Fruit fly (Drosophila melanogaster) whole organism, embryonic: ENCODE measurements around the gene Tmep.
A peak's percentile ranks its signal among the peaks of the same experiment; 100 is the strongest.

ENCODE experiments used
- Ada2b ChIP-seq: fragments of 200-800 bp; sonication (Bioruptor generic); IDR thresholded peaks from 2 replicates; pipeline ENCODE4 v1.3.6; 2022; ENCODE audit warnings: missing biosample characterization, missing genetic modification characterization
- Aef1 ChIP-seq: fragments of 200-800 bp; sonication (Bioruptor generic); IDR thresholded peaks from 3 replicates; pipeline ENCODE4 v1.3.6; 2022; ENCODE audit warnings: missing biosample characterization, missing genetic modification characterization
- B-H2 ChIP-seq: fragments of 200-800 bp; sonication (Bioruptor generic); optimal IDR thresholded peaks from 2 replicates; lab custom pipeline; 2018; ENCODE audit warnings: missing biosample characterization, mild to moderate bottlenecking, missing genetic modification characterization
- CG11560 ChIP-seq: fragments of 200-800 bp; sonication (Bioruptor generic); IDR thresholded peaks from 3 replicates; pipeline ENCODE4 v1.3.6; 2022; ENCODE audit warnings: missing biosample characterization, missing genetic modification characterization
- CG12299 ChIP-seq: fragments of 200-800 bp; sonication (Bioruptor generic); optimal IDR thresholded peaks from 2 replicates; lab custom pipeline; 2018; ENCODE audit warnings: missing biosample characterization, mild to moderate bottlenecking, missing genetic modification characterization
- CG13296 ChIP-seq: fragments of 200-800 bp; sonication (Bioruptor generic); optimal IDR thresholded peaks from 3 replicates; lab custom pipeline; 2018; ENCODE audit warnings: missing biosample characterization, mild to moderate bottlenecking, missing genetic modification characterization
- CG15479 ChIP-seq: fragments of 200-800 bp; sonication (Bioruptor generic); optimal IDR thresholded peaks from 3 replicates; lab custom pipeline; 2019; ENCODE audit warnings: missing biosample characterization, mild to moderate bottlenecking, missing genetic modification characterization, moderate library complexity
- CG1832 ChIP-seq: fragments of 200-800 bp; sonication (Bioruptor generic); optimal IDR thresholded peaks from 2 replicates; lab custom pipeline; 2017; ENCODE audit warnings: missing biosample characterization, mild to moderate bottlenecking, missing genetic modification characterization, inconsistent platforms
- CG18619 ChIP-seq: fragments of 200-800 bp; sonication (Bioruptor generic); optimal IDR thresholded peaks from 3 replicates; lab custom pipeline; 2017; ENCODE audit warnings: missing biosample characterization, mild to moderate bottlenecking, missing genetic modification characterization
- CG2120 ChIP-seq: fragments of 200-800 bp; sonication (Bioruptor generic); optimal IDR thresholded peaks from 3 replicates; lab custom pipeline; 2016; ENCODE audit warnings: missing biosample characterization, missing genetic modification characterization
- CG2202 ChIP-seq: fragments of 200-800 bp; sonication (Bioruptor generic); optimal IDR thresholded peaks from 2 replicates; lab custom pipeline; 2018; ENCODE audit warnings: missing biosample characterization, mild to moderate bottlenecking, missing genetic modification characterization
- CG2889 ChIP-seq: fragments of 200-800 bp; sonication (Bioruptor generic); IDR thresholded peaks from 3 replicates; pipeline ENCODE4 v1.3.6; 2022; ENCODE audit warnings: missing biosample characterization, missing genetic modification characterization
- CG30403 ChIP-seq: fragments of 200-800 bp; sonication (Bioruptor generic); optimal IDR thresholded peaks from 3 replicates; lab custom pipeline; 2016; ENCODE audit warnings: missing biosample characterization, missing genetic modification characterization
- CG31365 ChIP-seq: fragments of 200-800 bp; sonication (Bioruptor generic); optimal IDR thresholded peaks from 2 replicates; lab custom pipeline; 2018; ENCODE audit warnings: missing biosample characterization, mild to moderate bottlenecking, missing genetic modification characterization
- CG33213 ChIP-seq: fragments of 200-800 bp; sonication (Bioruptor generic); optimal IDR thresholded peaks from 3 replicates; lab custom pipeline; 2016; ENCODE audit warnings: missing biosample characterization, missing genetic modification characterization
- CG33557 ChIP-seq: fragments of 200-800 bp; sonication (Bioruptor generic); optimal IDR thresholded peaks from 2 replicates; lab custom pipeline; 2019; ENCODE audit warnings: missing biosample characterization, mild to moderate bottlenecking, missing genetic modification characterization, moderate library complexity
- CG34224 ChIP-seq: fragments of 200-800 bp; sonication (Bioruptor generic); IDR thresholded peaks from 3 replicates; pipeline ENCODE4 v1.3.6; 2022; ENCODE audit warnings: missing biosample characterization, missing genetic modification characterization; ENCODE audit not compliant: partially characterized antibody
- CG34422 ChIP-seq: fragments of 200-800 bp; sonication (Bioruptor generic); IDR thresholded peaks from 3 replicates; pipeline ENCODE4 v1.3.6; 2022; ENCODE audit warnings: missing biosample characterization, missing genetic modification characterization
- CG4282 ChIP-seq: fragments of 200-800 bp; sonication (Bioruptor generic); optimal IDR thresholded peaks from 2 replicates; lab custom pipeline; 2016; ENCODE audit warnings: missing biosample characterization, missing genetic modification characterization
- CG4730 ChIP-seq: fragments of 200-800 bp; sonication (Bioruptor generic); IDR thresholded peaks from 2 replicates; pipeline ENCODE4 v1.3.6; 2022; ENCODE audit warnings: missing biosample characterization, missing genetic modification characterization
- CG8388 ChIP-seq: fragments of 200-800 bp; sonication (Bioruptor generic); optimal IDR thresholded peaks from 2 replicates; lab custom pipeline; 2019; ENCODE audit warnings: missing biosample characterization, mild to moderate bottlenecking, missing genetic modification characterization, moderate library complexity
- CG9437 ChIP-seq: fragments of 200-800 bp; sonication (Bioruptor generic); optimal IDR thresholded peaks from 2 replicates; lab custom pipeline; 2018; ENCODE audit warnings: missing biosample characterization, mild to moderate bottlenecking, missing genetic modification characterization
- D19B ChIP-seq: fragments of 200-800 bp; sonication (Bioruptor generic); optimal IDR thresholded peaks from 2 replicates; lab custom pipeline; 2017; ENCODE audit warnings: missing biosample characterization, mild to moderate bottlenecking, missing genetic modification characterization
- Dref ChIP-seq: fragments of 200-800 bp; sonication (Bioruptor generic); IDR thresholded peaks from 2 replicates; pipeline ENCODE4 v1.3.6; 2022; ENCODE audit warnings: missing biosample characterization, missing genetic modification characterization
- Fer1 ChIP-seq: fragments of 200-800 bp; sonication (Bioruptor generic); optimal IDR thresholded peaks from 2 replicates; lab custom pipeline; 2017; ENCODE audit warnings: missing biosample characterization, mild to moderate bottlenecking, missing genetic modification characterization
- HLHmδ ChIP-seq: fragments of 200-800 bp; sonication (Bioruptor generic); optimal IDR thresholded peaks from 2 replicates; lab custom pipeline; 2018; ENCODE audit warnings: missing biosample characterization, mild to moderate bottlenecking, missing genetic modification characterization, moderate library complexity
- Hr3 ChIP-seq: fragments of 200-800 bp; sonication (Bioruptor generic); optimal IDR thresholded peaks from 3 replicates; lab custom pipeline; 2016; ENCODE audit warnings: missing biosample characterization, missing genetic modification characterization
- Meics ChIP-seq: fragments of 200-800 bp; sonication (Bioruptor generic); optimal IDR thresholded peaks from 2 replicates; lab custom pipeline; 2017; ENCODE audit warnings: missing biosample characterization, mild to moderate bottlenecking, missing genetic modification characterization
- Nf-YC ChIP-seq: fragments of 200-800 bp; optimal IDR thresholded peaks from 3 replicates; lab custom pipeline; 2019; ENCODE audit warnings: missing biosample characterization, mild to moderate bottlenecking, missing genetic modification characterization, moderate library complexity
- Rfx ChIP-seq: fragments of 200-800 bp; sonication (Bioruptor generic); IDR thresholded peaks from 2 replicates; pipeline ENCODE4 v1.3.6; 2022; ENCODE audit warnings: missing biosample characterization, missing genetic modification characterization
- Sox102F ChIP-seq: fragments of 200-800 bp; sonication (Bioruptor generic); optimal IDR thresholded peaks from 2 replicates; lab custom pipeline; 2018; ENCODE audit warnings: missing biosample characterization, mild to moderate bottlenecking, missing genetic modification characterization, moderate library complexity
- Ssrp ChIP-seq: fragments of 200-800 bp; sonication (Bioruptor generic); optimal IDR thresholded peaks from 2 replicates; lab custom pipeline; 2018; ENCODE audit warnings: missing biosample characterization, mild to moderate bottlenecking, missing genetic modification characterization, moderate library complexity
- ab ChIP-seq: fragments of 200-800 bp; sonication (Bioruptor generic); optimal IDR thresholded peaks from 2 replicates; lab custom pipeline; 2016; ENCODE audit warnings: missing biosample characterization, missing genetic modification characterization
- bigmax ChIP-seq: fragments of 200-800 bp; sonication (Bioruptor generic); optimal IDR thresholded peaks from 2 replicates; lab custom pipeline; 2018; ENCODE audit warnings: missing biosample characterization, mild to moderate bottlenecking, missing genetic modification characterization
- chif ChIP-seq, 2 experiments: fragments of 200-800 bp; sonication (Bioruptor generic); optimal IDR thresholded peaks; 3 replicates each; lab custom pipeline; 2016; ENCODE audit warnings: missing biosample characterization in 2 of 2, missing genetic modification characterization in 2 of 2
- croc ChIP-seq: fragments of 200-800 bp; sonication (Bioruptor generic); conservative IDR thresholded peaks from 3 replicates; pipeline ENCODE4 v1.3.6; 2022; ENCODE audit warnings: missing biosample characterization, missing genetic modification characterization
- crp ChIP-seq, 2 experiments: fragments of 200-800 bp; sonication (Bioruptor generic); optimal IDR thresholded peaks; 2 replicates in 1 of 2; 3 replicates in 1 of 2; lab custom pipeline; 2017; ENCODE audit warnings: missing biosample characterization in 2 of 2, missing genetic modification characterization in 2 of 2, mild to moderate bottlenecking in 1 of 2, moderate library complexity in 1 of 2
- exex ChIP-seq: fragments of 200-800 bp; sonication (Bioruptor generic); optimal IDR thresholded peaks from 4 replicates; lab custom pipeline; 2018; ENCODE audit warnings: missing biosample characterization, mild to moderate bottlenecking, missing genetic modification characterization, moderate library complexity
- fd102C ChIP-seq: fragments of 200-800 bp; sonication (Bioruptor generic); optimal IDR thresholded peaks from 2 replicates; lab custom pipeline; 2018; ENCODE audit warnings: missing biosample characterization, mild to moderate bottlenecking, missing genetic modification characterization, moderate library complexity
- gsb ChIP-seq: fragments of 200-800 bp; sonication (Bioruptor generic); IDR thresholded peaks from 2 replicates; pipeline ENCODE4 v1.3.6; 2022; ENCODE audit warnings: missing biosample characterization, missing genetic modification characterization
- ham ChIP-seq: fragments of 200-800 bp; sonication (Bioruptor generic); IDR thresholded peaks from 2 replicates; pipeline ENCODE4 v1.3.6; 2022; ENCODE audit warnings: missing biosample characterization, missing genetic modification characterization
- nmo ChIP-seq: fragments of 200-800 bp; sonication (Bioruptor generic); optimal IDR thresholded peaks from 2 replicates; lab custom pipeline; 2018; ENCODE audit warnings: missing biosample characterization, mild to moderate bottlenecking, missing genetic modification characterization, moderate library complexity
- phol ChIP-seq: fragments of 200-800 bp; sonication (Bioruptor generic); optimal IDR thresholded peaks from 3 replicates; lab custom pipeline; 2018; ENCODE audit warnings: missing biosample characterization, mild to moderate bottlenecking, missing genetic modification characterization, moderate library complexity
- pnt ChIP-seq: fragments of 200-800 bp; sonication (Bioruptor generic); optimal IDR thresholded peaks from 3 replicates; lab custom pipeline; 2016; ENCODE audit warnings: missing biosample characterization, missing genetic modification characterization
- pum ChIP-seq: fragments of 200-800 bp; sonication (Bioruptor generic); optimal IDR thresholded peaks from 2 replicates; lab custom pipeline; 2016; ENCODE audit warnings: missing biosample characterization, missing genetic modification characterization
- shn ChIP-seq: fragments of 200-800 bp; sonication (Bioruptor generic); optimal IDR thresholded peaks from 3 replicates; lab custom pipeline; 2016; ENCODE audit warnings: missing biosample characterization, missing genetic modification characterization
- sug ChIP-seq: fragments of 200-800 bp; optimal IDR thresholded peaks from 2 replicates; lab custom pipeline; 2019; ENCODE audit warnings: missing biosample characterization, mild to moderate bottlenecking, missing genetic modification characterization, moderate library complexity
- tx ChIP-seq: fragments of 200-800 bp; sonication (Bioruptor generic); optimal IDR thresholded peaks from 2 replicates; lab custom pipeline; 2016; ENCODE audit warnings: missing biosample characterization, missing genetic modification characterization
- usp ChIP-seq: fragments of >200 bp; optimal IDR thresholded peaks from 2 replicates; lab custom pipeline; 2017; ENCODE audit warnings: missing biosample characterization, missing genetic modification characterization
- wek ChIP-seq: fragments of 200-800 bp; sonication (Bioruptor generic); optimal IDR thresholded peaks from 3 replicates; lab custom pipeline; 2018; ENCODE audit warnings: missing biosample characterization, mild to moderate bottlenecking, missing genetic modification characterization, moderate library complexity

The Tmep gene

DNA sequence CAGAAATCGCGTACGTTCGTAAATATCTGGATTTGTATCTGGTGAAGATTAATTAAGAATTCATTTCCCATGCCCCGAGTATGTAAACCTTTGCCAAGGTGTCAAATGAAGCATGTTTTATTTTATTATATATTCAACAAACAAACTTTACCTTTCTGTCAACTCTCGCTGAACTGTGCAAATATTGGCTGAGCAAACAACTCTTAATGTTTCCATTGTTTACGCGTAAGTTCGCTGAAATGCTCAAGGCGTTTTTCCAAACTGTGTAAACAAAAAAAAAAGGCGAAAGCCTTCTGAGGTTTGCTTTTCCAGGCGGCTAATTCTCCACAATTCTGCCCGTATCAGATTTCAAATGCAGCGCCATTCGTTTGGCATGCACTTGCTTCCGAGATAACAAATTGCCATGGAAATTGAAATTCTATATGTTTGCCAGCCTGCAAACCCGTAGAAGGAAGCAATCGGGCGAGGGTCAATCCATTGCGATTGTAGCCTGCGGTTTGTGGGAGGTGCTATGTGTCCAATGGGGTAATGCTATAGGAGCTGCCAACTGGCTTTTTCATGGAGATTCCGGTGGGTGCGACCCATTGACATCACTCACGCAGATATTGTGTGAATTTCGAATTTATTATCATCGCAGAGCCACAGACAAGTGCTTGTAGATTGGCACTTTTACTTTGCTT is 22.9 kb downstream of the Tmep start (continued):
- no peak for TF ChIP-seq CG1832 (GFP tag; lab: Kevin White, UChicago)
- TF ChIP-seq croc (GFP tag; lab: Robert Waterston, UW), result no peak
- TF ChIP-seq D19B (GFP tag; lab: Kevin White, UChicago), result no peak
- TF ChIP-seq wek, result peak; percentile 65
- TF ChIP-seq tx, result peak; percentile 19
- TF ChIP-seq CG13296 (GFP tag; lab: Kevin White, UChicago), result peak; percentile 83
- TF ChIP-seq phol (tag; lab: Kevin White, UChicago), result no peak
- peak; percentile 52; the same call in 1 of the 2 replicates for TF ChIP-seq gsb
- no peak for TF ChIP-seq CG15479 (GFP tag; lab: Kevin White, UChicago)
- TF ChIP-seq CG30403 (GFP tag; lab: Kevin White, UChicago), result peak; percentile 26
- TF ChIP-seq Ada2b, result peak; percentile 52
- no peak for TF ChIP-seq Nf-YC (tag; lab: Kevin White, UChicago)
- TF ChIP-seq chif (GFP tag; optimal IDR thresholded peaks at IDR 0.05; lab: Kevin White, UChicago), result peak in 1 of 2 experiments; percentile 43
- TF ChIP-seq Rfx, result peak; percentile 82
- no peak for TF ChIP-seq CG34422 (GFP tag; lab: Robert Waterston, UW)
- TF ChIP-seq pum (GFP tag; lab: Kevin White, UChicago), result no peak
- no peak for TF ChIP-seq CG2202 (tag; lab: Kevin White, UChicago)
- no peak for TF ChIP-seq Hr3 (GFP tag; lab: Kevin White, UChicago)
- TF ChIP-seq Aef1 (GFP tag; lab: Robert Waterston, UW), result no peak
- TF ChIP-seq sug (tag; lab: Kevin White, UChicago), result no peak
- TF ChIP-seq CG2120, result peak; percentile 86
- no peak for TF ChIP-seq ab
- no peak for TF ChIP-seq CG11560
- no peak for TF ChIP-seq ham (GFP tag; lab: Robert Waterston, UW)
- no peak for TF ChIP-seq CG34224 (GFP tag; lab: Robert Waterston, UW)
- TF ChIP-seq HLHmδ, result no peak
- no peak for TF ChIP-seq crp (GFP tag; optimal IDR thresholded peaks at IDR 0.05; lab: Kevin White, UChicago)
- TF ChIP-seq Meics, result peak; percentile 90
- peak; percentile 1 for TF ChIP-seq pnt
- peak; percentile 92 for TF ChIP-seq Fer1 (GFP tag; lab: Kevin White, UChicago)
- TF ChIP-seq Dref (GFP tag; lab: Robert Waterston, UW), result no peak
- TF ChIP-seq usp, result no peak
- TF ChIP-seq CG4282 (GFP tag; lab: Kevin White, UChicago), result no peak
- peak; percentile 79 for TF ChIP-seq CG18619 (GFP tag; lab: Kevin White, UChicago)
- TF ChIP-seq CG33213, result peak; percentile 63
- no peak for TF ChIP-seq CG8388 (GFP tag; lab: Kevin White, UChicago)
- peak; percentile 65 for TF ChIP-seq bigmax
- TF ChIP-seq CG9437 (GFP tag; lab: Kevin White, UChicago), result no peak
- no peak for TF ChIP-seq fd102C (GFP tag; lab: Kevin White, UChicago)
- TF ChIP-seq Ssrp (tag; lab: Kevin White, UChicago), result no peak
- no peak for TF ChIP-seq CG4730
- no peak for TF ChIP-seq B-H2 (GFP tag; lab: Kevin White, UChicago)
- no peak for TF ChIP-seq nmo (GFP tag; lab: Kevin White, UChicago)
- TF ChIP-seq shn (GFP tag; lab: Kevin White, UChicago), result no peak
- TF ChIP-seq CG2889 (GFP tag; lab: Robert Waterston, UW), result peak; percentile 31; the same call in 1 of the 3 replicates
- no peak for TF ChIP-seq Sox102F (GFP tag; lab: Kevin White, UChicago)
- no peak for TF ChIP-seq CG33557 (GFP tag; lab: Kevin White, UChicago)
- peak; percentile 79 for TF ChIP-seq CG31365 (tag; lab: Kevin White, UChicago)
- peak; percentile 63 for TF ChIP-seq exex (tag; lab: Kevin White, UChicago)
- TF ChIP-seq CG12299 (tag; lab: Kevin White, UChicago), result peak; percentile 79
